Fruit fly (Drosophila melanogaster): ENCODE measurements around the gene HIP.
A peak's percentile ranks its signal among the peaks of the same experiment; 100 is the strongest.

The HIP gene

DNA sequence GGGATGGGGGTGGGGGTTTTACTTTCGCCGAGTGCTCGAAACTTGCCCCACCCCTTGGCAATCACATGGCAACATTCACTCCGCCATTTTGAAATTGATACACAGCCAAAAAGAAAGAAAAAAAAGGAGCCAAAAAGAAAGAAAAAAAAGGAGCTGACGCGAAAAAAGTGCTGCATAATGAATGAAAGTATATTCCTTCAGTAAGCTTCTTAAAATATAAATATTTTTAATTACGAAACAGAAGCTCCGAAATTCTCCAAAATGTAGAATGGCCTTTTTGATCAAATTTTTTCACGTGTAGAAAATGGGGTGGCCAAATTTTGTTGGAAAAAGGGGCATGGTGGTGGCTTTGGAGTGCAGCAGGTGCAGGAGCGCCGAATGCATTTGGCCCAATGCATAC, 30.7 kb upstream of the HIP start (continued):
- TF ChIP-seq NC2α (GFP tag; optimal IDR thresholded peaks at IDR 0.05) (no peak), ro (GFP tag; IDR thresholded peaks at IDR 0.05) (no peak), Scr (GFP tag; IDR thresholded peaks at IDR 0.05; ENCODE audit: partially characterized antibody) (no peak), CG12104 (GFP tag; optimal IDR thresholded peaks at IDR 0.05) (no peak), tgo (GFP tag; IDR thresholded peaks at IDR 0.05) (peak; percentile 28; the same call in 1 of the 3 replicates), CG43689 (GFP tag; IDR thresholded peaks at IDR 0.05) (no peak), bowl (GFP tag; IDR thresholded peaks at IDR 0.05) (no peak), lbe (GFP tag; optimal IDR thresholded peaks at IDR 0.05) (no peak), Deaf1 (tag; optimal IDR thresholded peaks at IDR 0.05) (peak; percentile 4), CG3163 (GFP tag; optimal IDR thresholded peaks at IDR 0.05) (no peak), knrl (GFP tag; IDR thresholded peaks at IDR 0.05; ENCODE audit: partially characterized antibody) (no peak), p53 (GFP tag; optimal IDR thresholded peaks at IDR 0.05) (no peak), CG10543 (GFP tag; optimal IDR thresholded peaks at IDR 0.05) (no peak), CG10431 (GFP tag; optimal IDR thresholded peaks at IDR 0.05) (no peak), so (GFP tag; IDR thresholded peaks at IDR 0.05) (no peak), h (optimal IDR thresholded peaks at IDR 0.05) (no peak), CG13296 (GFP tag; optimal IDR thresholded peaks at IDR 0.05) (no peak), zen (tag; optimal IDR thresholded peaks at IDR 0.05) (no peak), CG5245 (GFP tag; optimal IDR thresholded peaks at IDR 0.05) (no peak), Lpt (GFP tag; optimal IDR thresholded peaks at IDR 0.05) (no peak), Myb (GFP tag; optimal IDR thresholded peaks at IDR 0.05) (no peak), gem (tag; optimal IDR thresholded peaks at IDR 0.05) (peak; percentile 62), CG3281 (GFP tag; optimal IDR thresholded peaks at IDR 0.05) (no peak), CrebB (tag; optimal IDR thresholded peaks at IDR 0.05) (no peak), CG31388 (GFP tag; optimal IDR thresholded peaks at IDR 0.05) (no peak), CG9797 (GFP tag; optimal IDR thresholded peaks at IDR 0.05) (no peak), CG7372 (GFP tag; IDR thresholded peaks at IDR 0.05) (no peak), dati (GFP tag; IDR thresholded peaks at IDR 0.05) (no peak), chif (GFP tag; optimal IDR thresholded peaks at IDR 0.05) (peak in 1 of 2 experiments; percentile 5), Asciz (GFP tag; optimal IDR thresholded peaks at IDR 0.05) (peak; percentile 22), CG1233 (GFP tag; optimal IDR thresholded peaks at IDR 0.05) (no peak), en (GFP tag; optimal IDR thresholded peaks at IDR 0.05) (no peak), Dek (tag; optimal IDR thresholded peaks at IDR 0.05) (no peak), dmrt11E (tag; optimal IDR thresholded peaks at IDR 0.05) (peak; percentile 27), psq (GFP tag; optimal IDR thresholded peaks at IDR 0.05) (no peak), CG6854 (GFP tag; optimal IDR thresholded peaks at IDR 0.05) (no peak), ap (GFP tag; IDR thresholded peaks at IDR 0.05) (no peak), pzg (GFP tag; optimal IDR thresholded peaks at IDR 0.05) (no peak), Nf-YC (tag; optimal IDR thresholded peaks at IDR 0.05) (no peak), CG34376 (GFP tag; optimal IDR thresholded peaks at IDR 0.05) (no peak), Ssrp (tag; optimal IDR thresholded peaks at IDR 0.05) (no peak), Dp (GFP tag; optimal IDR thresholded peaks at IDR 0.05) (no peak), gsb (GFP tag; IDR thresholded peaks at IDR 0.05) (no peak), CG15514 (GFP tag; optimal IDR thresholded peaks at IDR 0.05) (no peak), fd3F (GFP tag; optimal IDR thresholded peaks at IDR 0.05) (no peak), Bteb2 (GFP tag; optimal IDR thresholded peaks at IDR 0.05) (no peak), Ets97D (GFP tag; optimal IDR thresholded peaks at IDR 0.05) (no peak), bcd (GFP tag; optimal IDR thresholded peaks at IDR 0.05) (no peak), pnt (GFP tag; optimal IDR thresholded peaks at IDR 0.05) (no peak), Nf-YA (GFP tag; IDR thresholded peaks at IDR 0.05) (no peak; the same call in 1 of the 2 replicates), CG10321 (GFP tag; IDR thresholded peaks at IDR 0.05) (no peak), CG13775 (GFP tag; optimal IDR thresholded peaks at IDR 0.05) (peak; percentile 10), nmo (GFP tag; optimal IDR thresholded peaks at IDR 0.05) (peak; percentile 40)
